Worm (Caenorhabditis elegans) whole organism, L3 larva: ENCODE results near the gene W07E11.1.

Experiments
- egl-27 ChIP-seq: sonication (generic microtip); optimal IDR thresholded peaks from 4 replicates; lab custom pipeline; 2017; ENCODE audit warnings: missing biosample characterization, missing genetic modification reagents, missing genetic modification characterization
- fkh-2 ChIP-seq: fragments of 150-350 bp; optimal IDR thresholded peaks from 2 replicates; lab custom pipeline; 2014; ENCODE audit warnings: missing biosample characterization, missing genetic modification reagents, missing genetic modification characterization
- jun-1 ChIP-seq: fragments of 150-350 bp; optimal IDR thresholded peaks from 2 replicates; lab custom pipeline; 2014; ENCODE audit warnings: missing biosample characterization, missing genetic modification reagents, missing genetic modification characterization
- nhr-25 ChIP-seq: sonication (generic microtip); optimal IDR thresholded peaks from 2 replicates; lab custom pipeline; 2017; ENCODE audit warnings: missing biosample characterization, missing genetic modification characterization
- pha-4 ChIP-seq: fragments of 150-350 bp; optimal IDR thresholded peaks from 2 replicates; lab custom pipeline; 2014; ENCODE audit warnings: missing biosample characterization, missing genetic modification reagents, missing genetic modification characterization
- skn-1 ChIP-seq: fragments of 150-350 bp; optimal IDR thresholded peaks from 2 replicates; lab custom pipeline; 2014; ENCODE audit warnings: missing biosample characterization, missing genetic modification characterization

ce11 chrX:10085073-10085472 lies 651 bp downstream of the W07E11.1 start:
- TF ChIP-seq egl-27 (tag; lab: Kevin White, UChicago) (no peak), jun-1 (no peak), fkh-2 (tag; lab: Kevin White, UChicago) (no peak), skn-1 (tag; lab: Kevin White, UChicago) (no peak), nhr-25 (tag; lab: Kevin White, UChicago) (no peak), pha-4 (no peak)
